Worm (Caenorhabditis elegans): ENCODE results near the gene F45F2.10.
A peak's percentile ranks its signal among the peaks of the same experiment; 100 is the strongest.

Gene F45F2.10

DNA sequence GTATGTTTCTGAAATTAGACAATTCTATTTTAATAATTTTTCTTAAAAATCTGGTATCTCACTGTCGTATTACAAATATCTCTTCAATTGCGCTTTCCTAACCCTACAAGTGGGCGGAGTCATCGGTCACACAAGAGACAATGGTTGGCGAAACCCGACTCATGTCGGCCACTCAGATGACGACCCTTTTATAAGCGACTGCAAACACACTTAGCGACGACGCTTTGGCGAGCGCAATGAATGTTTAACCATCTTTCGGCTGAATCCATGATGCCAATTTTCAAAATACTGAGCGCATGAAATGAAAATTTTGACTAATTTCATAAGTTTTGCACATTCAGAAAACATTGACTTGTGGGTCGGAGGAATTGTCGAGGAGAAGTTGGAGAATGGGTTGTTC is 18.3 kb downstream of the F45F2.10 start (continued):
- TF ChIP-seq lin-15B (tag; optimal IDR thresholded peaks at IDR 0.05) (peak; percentile 60), Y48G9A.11 (GFP tag; IDR thresholded peaks at IDR 0.05) (peak; percentile 95), snpc-4 (tag; optimal IDR thresholded peaks at IDR 0.05) (peak; percentile 99), mep-1 (tag; optimal IDR thresholded peaks at IDR 0.05) (peak; percentile 93), spr-3 (GFP tag; optimal IDR thresholded peaks at IDR 0.05) (peak; percentile 99), lin-29 (GFP tag; IDR thresholded peaks at IDR 0.05) (peak; percentile 96), madf-5 (GFP tag; IDR thresholded peaks at IDR 0.05) (peak in 1 of 2 experiments; percentile 99), zag-1 (tag; optimal IDR thresholded peaks at IDR 0.05) (peak; percentile 40), ces-1 (GFP tag; optimal IDR thresholded peaks at IDR 0.05) (peak; percentile 74), mes-2 (tag; optimal IDR thresholded peaks at IDR 0.05; ENCODE audit: poor library complexity, severe bottlenecking) (peak; percentile 96), dmd-8 (GFP tag; IDR thresholded peaks at IDR 0.05) (peak; percentile 100), zfp-2 (tag; optimal IDR thresholded peaks at IDR 0.05) (peak; percentile 86), gei-8 (GFP tag; optimal IDR thresholded peaks at IDR 0.05) (peak; percentile 100), ceh-20 (GFP tag; IDR thresholded peaks at IDR 0.05) (peak; percentile 97), php-3 (GFP tag; IDR thresholded peaks at IDR 0.05) (peak; percentile 99), zip-11 (GFP tag; IDR thresholded peaks at IDR 0.05) (peak; percentile 92), fkh-10 (GFP tag; optimal IDR thresholded peaks at IDR 0.05) (no peak)

ce11 chrV:8499407-8499806 is 19.3 kb downstream of the F45F2.10 start:
- peak; percentile 92 for TF ChIP-seq dmd-8 (GFP tag; IDR thresholded peaks at IDR 0.05)
- peak; percentile 52; the same call in 1 of the 2 replicates for TF ChIP-seq egl-43 (GFP tag; IDR thresholded peaks at IDR 0.05)
- no peak for TF ChIP-seq aha-1 (tag)
- no peak for TF ChIP-seq mep-1 (tag; optimal IDR thresholded peaks at IDR 0.05)
- TF ChIP-seq ceh-32 (tag; optimal IDR thresholded peaks at IDR 0.05; ENCODE audit: poor library complexity) = no peak
- no peak for TF ChIP-seq set-16 (GFP tag; IDR thresholded peaks at IDR 0.05)
- TF ChIP-seq hlh-11 (tag; optimal IDR thresholded peaks at IDR 0.05) = no peak
- no peak for TF ChIP-seq cey-2 (tag; optimal IDR thresholded peaks at IDR 0.05; ENCODE audit: borderline replicate concordance, insufficient read depth)
- TF ChIP-seq F37D6.2 (tag; optimal IDR thresholded peaks at IDR 0.05) = no peak
- TF ChIP-seq unc-62 (GFP tag; optimal IDR thresholded peaks at IDR 0.05 in 1 of 2) = no peak
- no peak for TF ChIP-seq unc-62 (tag; optimal IDR thresholded peaks at IDR 0.05)
- TF ChIP-seq lin-39 (tag; optimal IDR thresholded peaks at IDR 0.05) = no peak
- no peak for TF ChIP-seq nhr-42 (GFP tag; IDR thresholded peaks at IDR 0.05)
- TF ChIP-seq mxl-3 (GFP tag; optimal IDR thresholded peaks at IDR 0.05) = no peak
- no peak for TF ChIP-seq R02D3.7 (tag; optimal IDR thresholded peaks at IDR 0.05)
- no peak for TF ChIP-seq attf-4 (tag; optimal IDR thresholded peaks at IDR 0.05)
- TF ChIP-seq snpc-4 (tag; optimal IDR thresholded peaks at IDR 0.05) = no peak
- no peak for TF ChIP-seq nhr-28 (tag; optimal IDR thresholded peaks at IDR 0.05)
- TF ChIP-seq nhr-41 (GFP tag; IDR thresholded peaks at IDR 0.05) = no peak
- peak; percentile 53; the same call in 1 of the 2 replicates for TF ChIP-seq pha-4 (GFP tag; IDR thresholded peaks at IDR 0.05)
- TF ChIP-seq pha-4 (tag; optimal IDR thresholded peaks at IDR 0.05) = no peak
- no peak for TF ChIP-seq Y75B8A.6 (GFP tag; IDR thresholded peaks at IDR 0.05)
- TF ChIP-seq ceh-82 (tag; optimal IDR thresholded peaks at IDR 0.05) = no peak
- TF ChIP-seq hmg-1.1 (GFP tag; IDR thresholded peaks at IDR 0.05) = no peak
- peak in 1 of 2 experiments; percentile 8 for TF ChIP-seq daf-16 (GFP tag; optimal IDR thresholded peaks at IDR 0.05)
- no peak for TF ChIP-seq daf-16 (tag; optimal IDR thresholded peaks at IDR 0.05)
- no peak for TF ChIP-seq mes-2 (tag; optimal IDR thresholded peaks at IDR 0.05; ENCODE audit: poor library complexity, severe bottlenecking)
- TF ChIP-seq egl-27 (tag; optimal IDR thresholded peaks at IDR 0.05) = no peak
- TF ChIP-seq dpl-1 (GFP tag; optimal IDR thresholded peaks at IDR 0.05) = no peak
- TF ChIP-seq nhr-11 (tag; optimal IDR thresholded peaks at IDR 0.05) = no peak
- TF ChIP-seq nhr-237 (tag; optimal IDR thresholded peaks at IDR 0.05) = no peak
- no peak for TF ChIP-seq dmd-9 (GFP tag; IDR thresholded peaks at IDR 0.05)
- TF ChIP-seq hif-1 (tag; optimal IDR thresholded peaks at IDR 0.05) = no peak
- no peak for TF ChIP-seq zip-11 (GFP tag; IDR thresholded peaks at IDR 0.05)
- no peak for TF ChIP-seq D1046.2 (GFP tag; IDR thresholded peaks at IDR 0.05)
- TF ChIP-seq vab-7 (GFP tag; IDR thresholded peaks at IDR 0.05) = peak; percentile 42; the same call in 1 of the 2 replicates
- TF ChIP-seq daf-12 (tag; optimal IDR thresholded peaks at IDR 0.05) = no peak
- TF ChIP-seq lin-1 (GFP tag; IDR thresholded peaks at IDR 0.05) = no peak
- TF ChIP-seq fkh-10 (GFP tag; optimal IDR thresholded peaks at IDR 0.05) = no peak
- TF ChIP-seq lin-38 (GFP tag; IDR thresholded peaks at IDR 0.05) = peak; percentile 67

All from whole organism, L4 larva.